Fruit fly (Drosophila melanogaster) whole organism, embryonic: Measurements from ENCODE around the gene yps.
A peak's percentile ranks its signal among the peaks of the same experiment; 100 is the strongest.

Source experiments
- Abd-B ChIP-seq: fragments of 200-800 bp; sonication (Bioruptor generic); optimal IDR thresholded peaks from 2 replicates; lab custom pipeline; 2018; ENCODE audit warnings: missing biosample characterization, mild to moderate bottlenecking, missing genetic modification characterization, moderate library complexity
- Atf-2 ChIP-seq: fragments of 200-800 bp; sonication (Bioruptor generic); optimal IDR thresholded peaks from 2 replicates; lab custom pipeline; 2016; ENCODE audit warnings: missing biosample characterization, missing genetic modification characterization
- CG10274 ChIP-seq: fragments of 200-800 bp; sonication (Bioruptor generic); optimal IDR thresholded peaks from 3 replicates; lab custom pipeline; 2017; ENCODE audit warnings: missing biosample characterization, mild to moderate bottlenecking, missing genetic modification characterization
- CG11247 ChIP-seq: fragments of 200-800 bp; sonication (Bioruptor generic); IDR thresholded peaks from 2 replicates; pipeline ENCODE4 v1.3.6; 2022; ENCODE audit warnings: missing biosample characterization, missing genetic modification characterization
- CG11456 ChIP-seq: fragments of 200-800 bp; sonication (Bioruptor generic); IDR thresholded peaks from 3 replicates; pipeline ENCODE4 v1.3.6; 2022; ENCODE audit warnings: missing biosample characterization, missing genetic modification characterization
- CG14014 ChIP-seq: fragments of 200-800 bp; sonication (Bioruptor generic); IDR thresholded peaks from 2 replicates; pipeline ENCODE4 v1.3.6; 2022; ENCODE audit warnings: missing biosample characterization, missing genetic modification characterization
- CG1529 ChIP-seq: fragments of 200-800 bp; sonication (Bioruptor generic); optimal IDR thresholded peaks from 3 replicates; lab custom pipeline; 2018; ENCODE audit warnings: missing biosample characterization, missing genetic modification characterization
- CG15514 ChIP-seq: fragments of 200-800 bp; sonication (Bioruptor generic); optimal IDR thresholded peaks from 3 replicates; lab custom pipeline; 2017; ENCODE audit warnings: missing biosample characterization, missing genetic modification characterization, mild to moderate bottlenecking, moderate library complexity, missing genetic modification reagents
- CG17186 ChIP-seq: fragments of 200-800 bp; sonication (Bioruptor generic); optimal IDR thresholded peaks from 3 replicates; lab custom pipeline; 2017; ENCODE audit warnings: missing biosample characterization, missing genetic modification reagents, missing genetic modification characterization
- CG17385 ChIP-seq: fragments of 200-800 bp; sonication (Bioruptor generic); optimal IDR thresholded peaks from 3 replicates; lab custom pipeline; 2018; ENCODE audit warnings: missing biosample characterization, mild to moderate bottlenecking, missing genetic modification characterization
- CG30431 ChIP-seq: fragments of 200-800 bp; sonication (Bioruptor generic); optimal IDR thresholded peaks from 2 replicates; lab custom pipeline; 2017; ENCODE audit warnings: missing biosample characterization, missing genetic modification characterization
- CG3838 ChIP-seq: fragments of 200-800 bp; sonication (Bioruptor generic); optimal IDR thresholded peaks from 3 replicates; lab custom pipeline; 2016; ENCODE audit warnings: missing biosample characterization, missing genetic modification characterization
- CG4282 ChIP-seq: fragments of 200-800 bp; sonication (Bioruptor generic); optimal IDR thresholded peaks from 2 replicates; lab custom pipeline; 2016; ENCODE audit warnings: missing biosample characterization, missing genetic modification characterization
- CG6175 ChIP-seq: fragments of 200-800 bp; sonication (Bioruptor generic); IDR thresholded peaks from 3 replicates; pipeline ENCODE4 v1.3.6; 2022; ENCODE audit warnings: missing biosample characterization, missing genetic modification characterization
- CG7372 ChIP-seq: fragments of 200-800 bp; sonication (Bioruptor generic); IDR thresholded peaks from 2 replicates; pipeline ENCODE4 v1.3.6; 2022; ENCODE audit warnings: missing biosample characterization, missing genetic modification characterization
- CG8765 ChIP-seq: fragments of 200-800 bp; sonication (Bioruptor generic); IDR thresholded peaks from 2 replicates; pipeline ENCODE4 v1.3.6; 2022; ENCODE audit warnings: missing biosample characterization, missing genetic modification characterization
- CG9727 ChIP-seq: fragments of 200-800 bp; sonication (Bioruptor generic); optimal IDR thresholded peaks from 3 replicates; lab custom pipeline; 2017; ENCODE audit warnings: missing biosample characterization, mild to moderate bottlenecking, missing genetic modification characterization
- CG9797 ChIP-seq: fragments of 200-800 bp; sonication (Bioruptor generic); optimal IDR thresholded peaks from 3 replicates; lab custom pipeline; 2018; ENCODE audit warnings: missing biosample characterization, mild to moderate bottlenecking, missing genetic modification characterization
- CrebB ChIP-seq: fragments of 200-800 bp; sonication (Bioruptor generic); optimal IDR thresholded peaks from 3 replicates; lab custom pipeline; 2018; ENCODE audit warnings: missing biosample characterization, mild to moderate bottlenecking, missing genetic modification characterization
- ERR ChIP-seq: fragments of 200-800 bp; sonication (Bioruptor generic); optimal IDR thresholded peaks from 2 replicates; lab custom pipeline; 2016; ENCODE audit warnings: missing biosample characterization, missing genetic modification characterization
- GATAe ChIP-seq: fragments of 200-800 bp; sonication (Bioruptor generic); conservative IDR thresholded peaks from 2 replicates; pipeline ENCODE4 v1.3.6; 2022; ENCODE audit warnings: missing biosample characterization, missing genetic modification characterization
- Gsc ChIP-seq: fragments of 200-800 bp; sonication (Bioruptor generic); IDR thresholded peaks from 2 replicates; pipeline ENCODE4 v1.3.6; 2022; ENCODE audit warnings: missing biosample characterization, missing genetic modification characterization
- H2.0 ChIP-seq: fragments of 200-800 bp; sonication (Bioruptor generic); IDR thresholded peaks from 2 replicates; pipeline ENCODE4 v1.3.6; 2022; ENCODE audit warnings: missing biosample characterization, missing genetic modification characterization
- HHEX ChIP-seq: fragments of 200-800 bp; sonication (Bioruptor generic); optimal IDR thresholded peaks from 3 replicates; lab custom pipeline; 2017; ENCODE audit warnings: missing biosample characterization, mild to moderate bottlenecking, missing genetic modification characterization, missing genetic modification reagents
- Lim3 ChIP-seq: fragments of 200-800 bp; sonication (Bioruptor generic); IDR thresholded peaks from 2 replicates; pipeline ENCODE4 v1.3.6; 2022; ENCODE audit warnings: missing biosample characterization, missing genetic modification characterization
- MESR4 ChIP-seq: fragments of 200-800 bp; sonication (Bioruptor generic); optimal IDR thresholded peaks from 2 replicates; lab custom pipeline; 2018; ENCODE audit warnings: missing biosample characterization, mild to moderate bottlenecking, missing genetic modification characterization, moderate library complexity
- Ravus ChIP-seq: fragments of 200-800 bp; sonication (Bioruptor generic); IDR thresholded peaks from 2 replicates; pipeline ENCODE4 v1.3.6; 2022; ENCODE audit warnings: missing biosample characterization, missing genetic modification characterization
- Spps ChIP-seq: fragments of 200-800 bp; sonication (Bioruptor generic); optimal IDR thresholded peaks from 2 replicates; lab custom pipeline; 2018; ENCODE audit warnings: missing biosample characterization, mild to moderate bottlenecking, missing genetic modification characterization
- ab ChIP-seq: fragments of 200-800 bp; sonication (Bioruptor generic); optimal IDR thresholded peaks from 2 replicates; lab custom pipeline; 2016; ENCODE audit warnings: missing biosample characterization, missing genetic modification characterization
- bowl ChIP-seq: fragments of 200-800 bp; sonication (Bioruptor generic); IDR thresholded peaks from 2 replicates; pipeline ENCODE4 v1.3.6; 2022; ENCODE audit warnings: missing biosample characterization, missing genetic modification characterization
- caup ChIP-seq: fragments of 200-800 bp; sonication (Bioruptor generic); optimal IDR thresholded peaks from 3 replicates; lab custom pipeline; 2017; ENCODE audit warnings: missing biosample characterization, mild to moderate bottlenecking, missing genetic modification characterization, moderate library complexity; ENCODE audit not compliant: severe bottlenecking
- corto ChIP-seq: fragments of 200-800 bp; sonication (Bioruptor generic); optimal IDR thresholded peaks from 2 replicates; lab custom pipeline; 2016; ENCODE audit warnings: missing biosample characterization, mild to moderate bottlenecking, missing genetic modification characterization, moderate library complexity
- da ChIP-seq: fragments of 200-800 bp; sonication (Bioruptor generic); optimal IDR thresholded peaks from 2 replicates; lab custom pipeline; 2016; ENCODE audit warnings: missing biosample characterization, missing genetic modification characterization
- dpn ChIP-seq, 2 experiments: fragments of 200-800 bp; sonication (Bioruptor generic); optimal IDR thresholded peaks; 3 replicates each; lab custom pipeline; 2016; ENCODE audit warnings: missing biosample characterization in 2 of 2, missing genetic modification characterization in 2 of 2
- en ChIP-seq: fragments of 200-800 bp; sonication (Bioruptor generic); optimal IDR thresholded peaks from 2 replicates; lab custom pipeline; 2016; ENCODE audit warnings: missing biosample characterization, missing genetic modification characterization
- exex ChIP-seq: fragments of 200-800 bp; sonication (Bioruptor generic); optimal IDR thresholded peaks from 4 replicates; lab custom pipeline; 2018; ENCODE audit warnings: missing biosample characterization, mild to moderate bottlenecking, missing genetic modification characterization, moderate library complexity
- eyg ChIP-seq: fragments of 200-800 bp; sonication (Bioruptor generic); optimal IDR thresholded peaks from 3 replicates; lab custom pipeline; 2016; ENCODE audit warnings: missing biosample characterization, missing genetic modification characterization
- gro ChIP-seq: fragments of 200-800 bp; sonication (Bioruptor generic); optimal IDR thresholded peaks from 2 replicates; lab custom pipeline; 2016; ENCODE audit warnings: missing biosample characterization, missing genetic modification characterization
- kay ChIP-seq: fragments of 200-800 bp; sonication (Bioruptor generic); optimal IDR thresholded peaks from 2 replicates; lab custom pipeline; 2016; ENCODE audit warnings: missing biosample characterization, missing genetic modification characterization
- mld ChIP-seq: fragments of 200-800 bp; sonication (Bioruptor generic); IDR thresholded peaks from 3 replicates; pipeline ENCODE4 v1.3.6; 2022; ENCODE audit warnings: missing biosample characterization, missing genetic modification characterization; ENCODE audit not compliant: partially characterized antibody
- odd ChIP-seq: fragments of 200-800 bp; sonication (Bioruptor generic); optimal IDR thresholded peaks from 2 replicates; lab custom pipeline; 2017; ENCODE audit warnings: missing biosample characterization, mild to moderate bottlenecking, missing genetic modification characterization
- onecut ChIP-seq: fragments of 200-800 bp; sonication (Bioruptor generic); IDR thresholded peaks from 2 replicates; pipeline ENCODE4 v1.3.6; 2022; ENCODE audit warnings: missing biosample characterization, missing genetic modification characterization
- rib ChIP-seq: fragments of 200-800 bp; sonication (Bioruptor generic); IDR thresholded peaks from 2 replicates; pipeline ENCODE4 v1.3.6; 2022; ENCODE audit warnings: missing biosample characterization, missing genetic modification characterization
- ro ChIP-seq: fragments of 200-800 bp; sonication (Bioruptor generic); IDR thresholded peaks from 2 replicates; pipeline ENCODE4 v1.3.6; 2022; ENCODE audit warnings: missing biosample characterization, missing genetic modification characterization
- run ChIP-seq: fragments of 200-800 bp; sonication (Bioruptor generic); optimal IDR thresholded peaks from 3 replicates; lab custom pipeline; 2018; ENCODE audit warnings: missing biosample characterization, mild to moderate bottlenecking, missing genetic modification characterization
- sim ChIP-seq: fragments of 200-800 bp; sonication (Bioruptor generic); IDR thresholded peaks from 2 replicates; pipeline ENCODE4 v1.3.6; 2022; ENCODE audit warnings: missing biosample characterization, missing genetic modification characterization
- sima ChIP-seq: fragments of 200-800 bp; sonication (Bioruptor generic); optimal IDR thresholded peaks from 2 replicates; lab custom pipeline; 2016; ENCODE audit warnings: missing biosample characterization, missing genetic modification characterization
- slp2 ChIP-seq: fragments of 200-800 bp; sonication (Bioruptor generic); optimal IDR thresholded peaks from 2 replicates; lab custom pipeline; 2016; ENCODE audit warnings: missing biosample characterization, missing genetic modification characterization
- tin ChIP-seq: fragments of 200-800 bp; sonication (Bioruptor generic); optimal IDR thresholded peaks from 3 replicates; lab custom pipeline; 2016; ENCODE audit warnings: missing biosample characterization, missing genetic modification characterization
- toy ChIP-seq: fragments of 200-800 bp; sonication (Bioruptor generic); IDR thresholded peaks from 2 replicates; pipeline ENCODE4 v1.3.6; 2022; ENCODE audit warnings: missing biosample characterization, missing genetic modification characterization
- wor ChIP-seq: fragments of 200-800 bp; sonication (Bioruptor generic); IDR thresholded peaks from 2 replicates; pipeline ENCODE4 v1.3.6; 2022; ENCODE audit warnings: missing biosample characterization, missing genetic modification characterization
- zfh1 ChIP-seq: fragments of 200-800 bp; sonication (Bioruptor generic); IDR thresholded peaks from 3 replicates; pipeline ENCODE4 v1.3.6; 2022; ENCODE audit warnings: missing biosample characterization, missing genetic modification characterization

Gene yps

dm6 chr3L:12124975-12125374 is at the start of gene yps:
Gene yps, minus strand, starts transcription at chr3L:12125150.
- TF ChIP-seq odd (peak; percentile 98), CG11247 (peak; percentile 91), Atf-2 (GFP tag; lab: Kevin White, UChicago) (peak; percentile 87), CG9727 (GFP tag; lab: Kevin White, UChicago) (peak; percentile 97), CG3838 (GFP tag; lab: Kevin White, UChicago) (peak; percentile 91), corto (GFP tag; lab: Kevin White, UChicago) (peak; percentile 46), ERR (peak; percentile 87), Ravus (GFP tag; lab: Robert Waterston, UW) (peak; percentile 65), dpn (GFP tag; optimal IDR thresholded peaks at IDR 0.05; lab: Kevin White, UChicago) (peak; percentile 87 to 96), CG4282 (GFP tag; lab: Kevin White, UChicago) (peak; percentile 90), ab (GFP tag; lab: Kevin White, UChicago) (no peak), Lim3 (GFP tag; lab: Robert Waterston, UW) (no peak), CG9797 (GFP tag; lab: Kevin White, UChicago) (peak; percentile 73), bowl (GFP tag; lab: Robert Waterston, UW) (peak; percentile 80), H2.0 (peak; percentile 84), gro (peak; percentile 96), kay (peak; percentile 71), slp2 (GFP tag; lab: Kevin White, UChicago) (peak; percentile 93), Abd-B (GFP tag; lab: Kevin White, UChicago) (no peak), MESR4 (GFP tag; lab: Kevin White, UChicago) (peak; percentile 98), en (GFP tag; lab: Kevin White, UChicago) (peak; percentile 95), sim (peak; percentile 90), CG10274 (GFP tag; lab: Kevin White, UChicago) (peak; percentile 90), CG8765 (GFP tag; lab: Robert Waterston, UW) (peak; percentile 68), CG17186 (GFP tag; lab: Kevin White, UChicago) (peak; percentile 100), sima (GFP tag; lab: Kevin White, UChicago) (peak; percentile 44), eyg (peak; percentile 96), exex (tag; lab: Kevin White, UChicago) (peak; percentile 73), CG30431 (GFP tag; lab: Kevin White, UChicago) (peak; percentile 77), zfh1 (GFP tag; lab: Robert Waterston, UW) (peak; percentile 97), CG1529 (peak; percentile 87), caup (GFP tag; lab: Kevin White, UChicago) (peak; percentile 99), ro (GFP tag; lab: Robert Waterston, UW) (no peak), CrebB (tag; lab: Kevin White, UChicago) (peak; percentile 97), toy (GFP tag; lab: Robert Waterston, UW) (peak; percentile 78; the same call in 1 of the 2 replicates), CG11456 (GFP tag; lab: Robert Waterston, UW) (peak; percentile 97), CG17385 (GFP tag; lab: Kevin White, UChicago) (peak; percentile 92), CG7372 (GFP tag; lab: Robert Waterston, UW) (peak; percentile 75), mld (0 out of 3 replicates have a peak, but pooled peaks have one; percentile 27), CG15514 (GFP tag; lab: Kevin White, UChicago) (peak; percentile 96), Gsc (no peak), CG6175 (GFP tag; lab: Robert Waterston, UW) (peak; percentile 87), HHEX (peak; percentile 97), GATAe (GFP tag; lab: Robert Waterston, UW) (peak; percentile 49), CG14014 (peak; percentile 88), onecut (GFP tag; lab: Robert Waterston, UW) (peak; percentile 95), wor (peak; percentile 56), Spps (tag; lab: Kevin White, UChicago) (peak; percentile 80), run (tag; lab: Kevin White, UChicago) (peak; percentile 81), da (GFP tag; lab: Kevin White, UChicago) (peak; percentile 89), rib (GFP tag; lab: Robert Waterston, UW) (peak; percentile 66; the same call in 1 of the 2 replicates), tin (GFP tag; lab: Kevin White, UChicago) (peak; percentile 88)
